Worm (Caenorhabditis elegans) whole organism, L4 larva: ENCODE results near the gene sax-3.
A peak's percentile ranks its signal among the peaks of the same experiment; 100 is the strongest.

Experiments
- D1046.2 ChIP-seq: fragments of 200-800 bp; sonication (Bioruptor generic); IDR thresholded peaks from 2 replicates; pipeline ENCODE4 v1.3.6; 2022; ENCODE audit warnings: missing genetic modification characterization, missing compliant biosample characterization
- Y48G9A.11 ChIP-seq: fragments of 200-800 bp; sonication (Bioruptor generic); IDR thresholded peaks from 2 replicates; pipeline ENCODE4 v1.3.6; 2022; ENCODE audit warnings: missing genetic modification reagents, missing genetic modification characterization, missing compliant biosample characterization
- ama-1 ChIP-seq: fragments of 150-350 bp; optimal IDR thresholded peaks from 2 replicates; lab custom pipeline; 2014; ENCODE audit warnings: inconsistent platforms, mixed read lengths
- ceh-28 ChIP-seq: fragments of 150-350 bp; optimal IDR thresholded peaks from 2 replicates; lab custom pipeline; 2014; ENCODE audit warnings: missing biosample characterization, missing genetic modification reagents, missing genetic modification characterization
- ceh-82 ChIP-seq: sonication (generic microtip); optimal IDR thresholded peaks from 2 replicates; lab custom pipeline; 2017; ENCODE audit warnings: missing biosample characterization, missing genetic modification characterization
- ces-1 ChIP-seq: fragments of 150-350 bp; sonication (generic microtip); optimal IDR thresholded peaks from 4 replicates; lab custom pipeline; 2014; ENCODE audit warnings: missing biosample characterization, missing genetic modification reagents, missing genetic modification characterization
- cey-2 ChIP-seq: sonication (generic microtip); optimal IDR thresholded peaks from 3 replicates; lab custom pipeline; 2017; ENCODE audit warnings: missing genetic modification characterization, mild to moderate bottlenecking, missing compliant biosample characterization, antibody characterized with exemption, borderline replicate concordance; ENCODE audit not compliant: insufficient read depth
- ctbp-1 ChIP-seq: fragments of 200-800 bp; sonication (Bioruptor generic); IDR thresholded peaks from 2 replicates; pipeline ENCODE4 v1.3.6; 2022; ENCODE audit warnings: missing genetic modification reagents, missing genetic modification characterization, missing compliant biosample characterization
- daf-12 ChIP-seq: fragments of 150-350 bp; optimal IDR thresholded peaks from 2 replicates; lab custom pipeline; 2014; ENCODE audit warnings: missing biosample characterization, missing genetic modification reagents, missing genetic modification characterization
- daf-16 ChIP-seq, 3 experiments: sonication (generic microtip); optimal IDR thresholded peaks; 2 replicates each; lab custom pipeline; 2016 to 2017; ENCODE audit warnings: missing genetic modification characterization in 3 of 3, missing genetic modification reagents in 3 of 3, mild to moderate bottlenecking in 2 of 3, missing compliant biosample characterization in 2 of 3, missing biosample characterization in 1 of 3, moderate library complexity in 1 of 3
- daf-8 ChIP-seq: fragments of 200-800 bp; sonication (Bioruptor generic); IDR thresholded peaks from 2 replicates; pipeline ENCODE4 v1.3.6; 2022; ENCODE audit warnings: missing genetic modification characterization, missing compliant biosample characterization
- dmd-6 ChIP-seq: fragments of 200-800 bp; sonication (Bioruptor generic); IDR thresholded peaks from 2 replicates; pipeline ENCODE4 v1.3.6; 2022; ENCODE audit warnings: missing genetic modification reagents, missing genetic modification characterization, missing compliant biosample characterization
- dve-1 ChIP-seq: sonication (generic microtip); optimal IDR thresholded peaks from 2 replicates; lab custom pipeline; 2017; ENCODE audit warnings: antibody characterized with exemption, mild to moderate bottlenecking, missing genetic modification characterization, missing compliant biosample characterization; ENCODE audit not compliant: insufficient read depth
- egl-43 ChIP-seq: fragments of 200-800 bp; sonication (Bioruptor generic); IDR thresholded peaks from 2 replicates; pipeline ENCODE4 v1.3.6; 2022; ENCODE audit warnings: missing genetic modification reagents, missing genetic modification characterization, missing compliant biosample characterization
- fkh-10 ChIP-seq: fragments of 150-350 bp; optimal IDR thresholded peaks from 2 replicates; lab custom pipeline; 2014; ENCODE audit warnings: missing biosample characterization, missing genetic modification reagents, missing genetic modification characterization
- fos-1 ChIP-seq: fragments of 150-350 bp; optimal IDR thresholded peaks from 2 replicates; lab custom pipeline; 2014; ENCODE audit warnings: missing biosample characterization, missing genetic modification characterization
- gei-8 ChIP-seq: fragments of 200-800 bp; sonication (Bioruptor generic); optimal IDR thresholded peaks from 2 replicates; lab custom pipeline; 2018; ENCODE audit warnings: mild to moderate bottlenecking, missing genetic modification characterization, missing compliant biosample characterization
- hlh-30 ChIP-seq: sonication (generic microtip); optimal IDR thresholded peaks from 2 replicates; lab custom pipeline; 2017; ENCODE audit warnings: antibody characterized with exemption, mild to moderate bottlenecking, missing genetic modification characterization, missing compliant biosample characterization; ENCODE audit not compliant: insufficient read depth
- lin-1 ChIP-seq: fragments of 200-800 bp; sonication (Bioruptor generic); IDR thresholded peaks from 2 replicates; pipeline ENCODE4 v1.3.6; 2022; ENCODE audit warnings: missing genetic modification reagents, missing genetic modification characterization, missing compliant biosample characterization
- lin-29 ChIP-seq: fragments of 200-800 bp; sonication (Bioruptor generic); IDR thresholded peaks from 2 replicates; pipeline ENCODE4 v1.3.6; 2022; ENCODE audit warnings: missing genetic modification reagents, missing genetic modification characterization, missing compliant biosample characterization
- lir-3 ChIP-seq: sonication (generic microtip); optimal IDR thresholded peaks from 2 replicates; lab custom pipeline; 2016; ENCODE audit warnings: mild to moderate bottlenecking, missing genetic modification characterization, missing compliant biosample characterization
- madf-9 ChIP-seq: fragments of 200-800 bp; sonication (Bioruptor generic); conservative IDR thresholded peaks from 2 replicates; pipeline ENCODE4 v1.3.6; 2022; ENCODE audit warnings: missing genetic modification reagents, missing genetic modification characterization, missing compliant biosample characterization
- mes-2 ChIP-seq: sonication (generic microtip); optimal IDR thresholded peaks from 2 replicates; lab custom pipeline; 2016; ENCODE audit warnings: missing genotype, mild to moderate bottlenecking, missing genetic modification characterization, missing compliant biosample characterization; ENCODE audit not compliant: poor library complexity, severe bottlenecking
- mxl-2 ChIP-seq: fragments of 200-800 bp; sonication (Bioruptor generic); conservative IDR thresholded peaks from 2 replicates; pipeline ENCODE4 v1.3.6; 2022; ENCODE audit warnings: missing genetic modification reagents, missing genetic modification characterization, missing compliant biosample characterization
- nhr-11 ChIP-seq: fragments of 150-350 bp; optimal IDR thresholded peaks from 2 replicates; lab custom pipeline; 2014; ENCODE audit warnings: missing biosample characterization, missing genetic modification characterization
- nhr-28 ChIP-seq: fragments of 150-350 bp; optimal IDR thresholded peaks from 2 replicates; lab custom pipeline; 2014; ENCODE audit warnings: missing biosample characterization, missing genetic modification characterization
- nhr-42 ChIP-seq: fragments of 200-800 bp; sonication (Bioruptor generic); IDR thresholded peaks from 2 replicates; pipeline ENCODE4 v1.3.6; 2022; ENCODE audit warnings: missing genetic modification characterization, missing compliant biosample characterization
- pqm-1 ChIP-seq: sonication (generic microtip); optimal IDR thresholded peaks from 2 replicates; lab custom pipeline; 2017; ENCODE audit warnings: missing biosample characterization, missing genetic modification characterization
- tra-1 ChIP-seq: fragments of 200-800 bp; sonication (Bioruptor generic); IDR thresholded peaks from 2 replicates; pipeline ENCODE4 v1.3.6; 2022; ENCODE audit warnings: missing genetic modification reagents, missing genetic modification characterization, missing compliant biosample characterization
- unc-39 ChIP-seq: sonication (generic microtip); optimal IDR thresholded peaks from 2 replicates; lab custom pipeline; 2017; ENCODE audit warnings: missing biosample characterization, missing genetic modification characterization
- unc-62 ChIP-seq, 3 experiments: fragments of 150-350 bp in 1 of 3; sonication (generic microtip); optimal IDR thresholded peaks in 2 of 3; peaks in 1 of 3; 1 replicate in 1 of 3; 2 replicates in 2 of 3; lab custom pipeline; 2014 to 2017; ENCODE audit warnings: missing biosample characterization in 3 of 3, missing genetic modification characterization in 3 of 3, missing genetic modification reagents in 3 of 3, missing genotype in 1 of 3
- zag-1 ChIP-seq: fragments of 150-350 bp; optimal IDR thresholded peaks from 2 replicates; lab custom pipeline; 2014; ENCODE audit warnings: missing biosample characterization, missing genetic modification characterization
- zfp-3 ChIP-seq: fragments of 200-800 bp; sonication (Bioruptor generic); conservative IDR thresholded peaks from 2 replicates; pipeline ENCODE4 v1.3.6; 2022; ENCODE audit warnings: missing genetic modification reagents, missing genetic modification characterization, missing compliant biosample characterization

Gene sax-3

ce11 chrX:3465785-3466184 is at the start of gene sax-3, which contains the start of gene ZK377.15:
sax-3 (minus strand) TSS chrX:3465927.
ZK377.15 (minus strand) TSS chrX:3465885.
- TF ChIP-seq ama-1 (lab: Kevin White, UChicago) (no peak), cey-2 (tag; lab: Kevin White, UChicago) (no peak), egl-43 (GFP tag; lab: Robert Waterston, UW) (no peak)

DNA sequence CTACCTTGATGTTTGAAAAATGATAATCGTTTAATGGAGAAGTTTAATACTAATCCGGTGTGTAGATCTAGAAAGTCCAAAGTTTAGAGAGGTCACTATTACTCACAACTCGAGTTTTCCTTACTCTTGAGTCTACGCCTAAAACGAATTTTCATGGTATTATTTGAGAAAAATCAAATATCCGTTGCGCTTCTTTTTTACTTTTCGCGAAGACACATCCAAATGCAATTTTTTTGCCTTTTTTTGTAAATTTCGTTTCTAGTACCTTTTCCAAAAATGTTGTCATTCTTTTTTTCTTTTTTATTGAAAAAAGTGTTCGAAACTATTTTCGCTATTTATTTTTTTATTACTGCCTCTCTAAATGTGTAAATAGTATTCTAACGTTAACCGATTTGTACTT is 48.0 kb upstream of the sax-3 start:
- TF ChIP-seq unc-62 (GFP tag; optimal IDR thresholded peaks at IDR 0.05 in 1 of 2; lab: Kevin White, UChicago) (peak in 1 of 2 experiments; percentile 56), unc-62 (tag; optimal IDR thresholded peaks at IDR 0.05; lab: Kevin White, UChicago) (no peak), tra-1 (GFP tag; lab: Robert Waterston, UW) (no peak), lir-3 (tag; lab: Kevin White, UChicago) (no peak), fkh-10 (peak; percentile 85), nhr-11 (tag; lab: Kevin White, UChicago) (no peak)

DNA sequence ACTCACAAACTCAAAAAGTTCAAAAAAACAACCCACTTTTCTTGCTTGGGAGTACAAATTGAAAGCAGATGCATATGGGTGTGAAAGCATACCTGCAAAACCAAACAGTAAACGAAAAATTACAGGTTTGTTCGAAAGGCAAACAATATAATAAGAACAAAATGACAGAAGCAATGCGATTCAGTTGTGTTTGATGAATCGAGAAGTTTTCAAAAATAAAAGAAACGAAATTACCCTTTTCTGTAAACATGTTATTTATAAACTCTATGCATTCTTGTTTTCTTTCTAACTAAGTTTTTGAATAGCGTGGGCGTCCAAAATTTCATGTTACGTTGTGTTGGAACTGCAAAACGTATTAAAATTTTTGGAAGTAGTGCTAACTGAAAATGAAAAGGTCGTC is 43.2 kb upstream of the sax-3 start, which contains the start of gene sox-4:
sox-4 (minus strand) TSS at position 101 of the 400 bp plus-strand sequence.
- TF ChIP-seq gei-8 (GFP tag; lab: Kevin White, UChicago) (no peak), nhr-11 (tag; lab: Kevin White, UChicago) (no peak), unc-62 (GFP tag; optimal IDR thresholded peaks at IDR 0.05 in 1 of 2; lab: Kevin White, UChicago) (no peak), unc-62 (tag; optimal IDR thresholded peaks at IDR 0.05; lab: Kevin White, UChicago) (no peak), mes-2 (no peak), unc-39 (no peak), mxl-2 (no peak), nhr-42 (GFP tag; lab: Robert Waterston, UW) (no peak), madf-9 (GFP tag; lab: Robert Waterston, UW) (no peak), fos-1 (tag; lab: Kevin White, UChicago) (no peak), zfp-3 (GFP tag; lab: Robert Waterston, UW) (no peak), lin-29 (GFP tag; lab: Robert Waterston, UW) (no peak), zag-1 (tag; lab: Kevin White, UChicago) (no peak), ces-1 (GFP tag; lab: Kevin White, UChicago) (no peak)

ce11 chrX:3507214-3507613 is 41.5 kb upstream of the sax-3 start:
- TF ChIP-seq ctbp-1 (GFP tag; lab: Robert Waterston, UW) (no peak), D1046.2 (no peak), Y48G9A.11 (GFP tag; lab: Robert Waterston, UW) (no peak), lin-1 (no peak), daf-8 (GFP tag; lab: Robert Waterston, UW) (no peak), daf-12 (tag; lab: Kevin White, UChicago) (no peak)
- TF ChIP-seq, all 104 proteins: peak for 0

- TF ChIP-seq dmd-6 (GFP tag; lab: Robert Waterston, UW) (0 out of 2 replicates have a peak, but pooled peaks have one; percentile 10), pqm-1 (peak; percentile 89), dve-1 (tag; lab: Kevin White, UChicago) (peak; percentile 9), daf-16 (GFP tag; optimal IDR thresholded peaks at IDR 0.05; lab: Kevin White, UChicago) (no peak), daf-16 (tag; optimal IDR thresholded peaks at IDR 0.05; lab: Kevin White, UChicago) (peak; percentile 58), hlh-30 (tag; lab: Kevin White, UChicago) (peak; percentile 16), nhr-28 (peak; percentile 49), ceh-82 (tag; lab: Kevin White, UChicago) (no peak), unc-62 (GFP tag; optimal IDR thresholded peaks at IDR 0.05 in 1 of 2; lab: Kevin White, UChicago) (peak in 1 of 2 experiments; percentile 74), unc-62 (tag; optimal IDR thresholded peaks at IDR 0.05; lab: Kevin White, UChicago) (no peak), ceh-28 (tag; lab: Kevin White, UChicago) (no peak)
- TF ChIP-seq, all 104 proteins: peak for 7
Observed at ce11 chrX:3506556-3506955, 40.8 kb upstream of the sax-3 start.
